Fruit fly (Drosophila melanogaster) whole organism, wandering third instar larva: ENCODE measurements around the gene Ask1.

Experiments
- Abd-B ChIP-seq: fragments of >200 bp; optimal IDR thresholded peaks from 2 replicates; lab custom pipeline; 2017; ENCODE audit warnings: missing biosample characterization, missing genetic modification characterization
- CG32264 ChIP-seq: fragments of 200-800 bp; sonication (Bioruptor generic); optimal IDR thresholded peaks from 2 replicates; lab custom pipeline; 2016; ENCODE audit warnings: missing biosample characterization, missing genetic modification characterization
- CrebA ChIP-seq: fragments of 200-800 bp; sonication (Bioruptor generic); optimal IDR thresholded peaks from 2 replicates; lab custom pipeline; 2016; ENCODE audit warnings: missing biosample characterization, mild to moderate bottlenecking, missing genetic modification characterization, borderline replicate concordance
- Dfd ChIP-seq: fragments of >200 bp; optimal IDR thresholded peaks from 2 replicates; lab custom pipeline; 2017; ENCODE audit warnings: missing biosample characterization, missing genetic modification characterization
- Dif ChIP-seq: fragments of 200-275, 200-300 bp; sonication (Bioruptor generic); optimal IDR thresholded peaks from 2 replicates; lab custom pipeline; 2018; ENCODE audit warnings: missing biosample characterization, missing genetic modification characterization; ENCODE audit not compliant: partially characterized antibody
- HLH106 ChIP-seq: fragments of 200-800 bp; optimal IDR thresholded peaks from 3 replicates; lab custom pipeline; 2019; ENCODE audit warnings: missing biosample characterization, mild to moderate bottlenecking, missing genetic modification characterization, moderate library complexity
- Hnf4 ChIP-seq: fragments of 200-800 bp; sonication (Bioruptor generic); optimal IDR thresholded peaks from 2 replicates; lab custom pipeline; 2016; ENCODE audit warnings: missing biosample characterization, mild to moderate bottlenecking, missing genetic modification characterization
- Hr78 ChIP-seq: fragments of >200 bp; optimal IDR thresholded peaks from 2 replicates; lab custom pipeline; 2017; ENCODE audit warnings: missing biosample characterization, missing genetic modification characterization
- Hr83 ChIP-seq: fragments of 200-300 bp; sonication (Bioruptor generic); optimal IDR thresholded peaks from 2 replicates; lab custom pipeline; 2016; ENCODE audit warnings: missing biosample characterization, mild to moderate bottlenecking, missing genetic modification characterization, moderate library complexity; ENCODE audit not compliant: poor library complexity, severe bottlenecking
- Jra ChIP-seq: sonication (Bioruptor generic); optimal IDR thresholded peaks from 2 replicates; lab custom pipeline; 2016; ENCODE audit warnings: missing biosample characterization, missing genetic modification characterization
- Mio ChIP-seq: sonication (Bioruptor generic); optimal IDR thresholded peaks from 2 replicates; lab custom pipeline; 2016; ENCODE audit warnings: missing biosample characterization, missing genetic modification characterization
- Myc ChIP-seq: fragments of >200 bp; optimal IDR thresholded peaks from 2 replicates; lab custom pipeline; 2017
- N ChIP-seq: fragments of >200 bp; optimal IDR thresholded peaks from 2 replicates; lab custom pipeline; 2018; ENCODE audit warnings: missing biosample characterization, missing external identifiers, missing genetic modification characterization
- Rel ChIP-seq, 2 experiments: fragments of 200-800 bp; sonication (Bioruptor generic) in 1 of 2; optimal IDR thresholded peaks; 2 replicates in 1 of 2; 3 replicates in 1 of 2; lab custom pipeline; 2016 to 2019; ENCODE audit warnings: mild to moderate bottlenecking in 2 of 2, missing biosample characterization in 2 of 2, missing genetic modification characterization in 2 of 2, moderate library complexity in 1 of 2
- Sp1 ChIP-seq: fragments of 200-800 bp; sonication (Bioruptor generic); optimal IDR thresholded peaks from 3 replicates; lab custom pipeline; 2019; ENCODE audit warnings: missing biosample characterization, mild to moderate bottlenecking, missing genetic modification characterization, moderate library complexity
- Vsx2 ChIP-seq: fragments of 200-300, 225-300 bp; sonication (Bioruptor generic); optimal IDR thresholded peaks from 2 replicates; lab custom pipeline; 2018; ENCODE audit warnings: missing biosample characterization, missing genetic modification characterization; ENCODE audit not compliant: partially characterized antibody
- br ChIP-seq: fragments of 200-800 bp; sonication (Bioruptor generic); optimal IDR thresholded peaks from 2 replicates; lab custom pipeline; 2016; ENCODE audit warnings: missing biosample characterization, missing genetic modification characterization
- dl ChIP-seq, 2 experiments: fragments of 175-275, 200-275 bp in 1 of 2; fragments of 200-275 bp in 1 of 2; sonication (Bioruptor generic); optimal IDR thresholded peaks; lab custom pipeline; 2018; ENCODE audit warnings: mild to moderate bottlenecking in 2 of 2, missing biosample characterization in 2 of 2, missing genetic modification characterization in 2 of 2, moderate library complexity in 2 of 2; ENCODE audit not compliant: partially characterized antibody in 2 of 2, insufficient read depth in 1 of 2
- dmrt93B ChIP-seq: fragments of 200-800 bp; sonication (Bioruptor generic); optimal IDR thresholded peaks from 2 replicates; lab custom pipeline; 2018; ENCODE audit warnings: missing biosample characterization, mild to moderate bottlenecking, missing genetic modification characterization
- dsf ChIP-seq: sonication (Bioruptor generic); optimal IDR thresholded peaks from 2 replicates; lab custom pipeline; 2016; ENCODE audit warnings: missing biosample characterization, missing genetic modification characterization, borderline replicate concordance
- ey ChIP-seq: fragments of 200-800 bp; sonication (Bioruptor generic); optimal IDR thresholded peaks from 2 replicates; lab custom pipeline; 2016; ENCODE audit warnings: missing biosample characterization, missing genetic modification characterization
- foxo ChIP-seq, 2 experiments: fragments of 200-800 bp; sonication (Bioruptor generic); optimal IDR thresholded peaks; 2 replicates in 1 of 2; 3 replicates in 1 of 2; lab custom pipeline; 2016 to 2017; ENCODE audit warnings: missing biosample characterization in 2 of 2, missing genetic modification characterization in 2 of 2
- fru ChIP-seq: fragments of 200-800 bp; sonication (Bioruptor generic); optimal IDR thresholded peaks from 3 replicates; lab custom pipeline; 2016; ENCODE audit warnings: missing biosample characterization, mild to moderate bottlenecking, missing genetic modification characterization
- h ChIP-seq: fragments of 200-800 bp; sonication (Bioruptor generic); optimal IDR thresholded peaks from 3 replicates; lab custom pipeline; 2016; ENCODE audit warnings: missing biosample characterization, mild to moderate bottlenecking, missing genetic modification characterization
- jim ChIP-seq: fragments of 175-275, 200-325 bp; sonication (Bioruptor generic); optimal IDR thresholded peaks from 2 replicates; lab custom pipeline; 2016; ENCODE audit warnings: missing biosample characterization, mild to moderate bottlenecking, missing genetic modification characterization
- rgr ChIP-seq: fragments of 200-800 bp; sonication (Bioruptor generic); optimal IDR thresholded peaks from 3 replicates; lab custom pipeline; 2016; ENCODE audit warnings: missing biosample characterization, mild to moderate bottlenecking, missing genetic modification characterization
- tai ChIP-seq: sonication (Bioruptor generic); optimal IDR thresholded peaks from 2 replicates; lab custom pipeline; 2016; ENCODE audit warnings: missing biosample characterization, missing genetic modification characterization
- usp ChIP-seq: fragments of >200 bp; optimal IDR thresholded peaks from 2 replicates; lab custom pipeline; 2017; ENCODE audit warnings: missing biosample characterization, missing genetic modification characterization
- woc ChIP-seq: sonication (Bioruptor generic); optimal IDR thresholded peaks from 2 replicates; lab custom pipeline; 2016; ENCODE audit warnings: missing biosample characterization, mild to moderate bottlenecking, missing genetic modification characterization

Ask1 gene

dm6 chr3R:19910302-19911029 is 30.9 kb downstream of the Ask1 start:
- no peak for TF ChIP-seq Myc (lab: Kevin White, UChicago)
- no peak for TF ChIP-seq Hr78 (GFP tag; lab: Kevin White, UChicago)
- TF ChIP-seq br (GFP tag; lab: Kevin White, UChicago), result peak; percentile 7
- no peak for TF ChIP-seq Rel (GFP tag; optimal IDR thresholded peaks at IDR 0.05; lab: Kevin White, UChicago)
- TF ChIP-seq Rel (tag; optimal IDR thresholded peaks at IDR 0.05; lab: Kevin White, UChicago), result peak; percentile 83

- no peak for TF ChIP-seq usp (GFP tag; lab: Kevin White, UChicago)
- no peak for TF ChIP-seq dsf (GFP tag; lab: Kevin White, UChicago)
- no peak for TF ChIP-seq CG32264 (GFP tag; lab: Kevin White, UChicago)
- no peak for TF ChIP-seq foxo (GFP tag; optimal IDR thresholded peaks at IDR 0.05; lab: Kevin White, UChicago)
- no peak for TF ChIP-seq br (GFP tag; lab: Kevin White, UChicago)
- no peak for TF ChIP-seq dl (GFP tag; optimal IDR thresholded peaks at IDR 0.05; lab: Kevin White, UChicago; ENCODE audit: insufficient read depth in 1 of 2, partially characterized antibody in 2 of 2)
Observed at dm6 chr3R:19911030-19911429, 31.5 kb downstream of the Ask1 start.

dm6 chr3R:19915312-19915711 is 35.8 kb downstream of the Ask1 start, which contains the start of the genes Xport-A and Xport-B:
TSS of gene Xport-A (minus strand) at chr3R:19915412.
TSS of gene Xport-B (minus strand) at chr3R:19915412.
- TF ChIP-seq tai, result no peak
- TF ChIP-seq Hr83 (GFP tag; lab: Kevin White, UChicago), result no peak
- no peak for TF ChIP-seq Vsx2 (GFP tag; lab: Kevin White, UChicago)
- no peak for TF ChIP-seq br (GFP tag; lab: Kevin White, UChicago)
- TF ChIP-seq fru, result no peak
- no peak for TF ChIP-seq Sp1
- no peak for TF ChIP-seq jim (GFP tag; lab: Kevin White, UChicago)
- TF ChIP-seq Hr78 (GFP tag; lab: Kevin White, UChicago), result no peak
- no peak for TF ChIP-seq CG32264 (GFP tag; lab: Kevin White, UChicago)
- TF ChIP-seq CrebA (GFP tag; lab: Kevin White, UChicago), result no peak
- TF ChIP-seq foxo (GFP tag; optimal IDR thresholded peaks at IDR 0.05; lab: Kevin White, UChicago), result no peak
- no peak for TF ChIP-seq Rel (GFP tag; optimal IDR thresholded peaks at IDR 0.05; lab: Kevin White, UChicago)
- no peak for TF ChIP-seq Rel (tag; optimal IDR thresholded peaks at IDR 0.05; lab: Kevin White, UChicago)
- no peak for TF ChIP-seq Myc (lab: Kevin White, UChicago)

dm6 chr3R:19917739-19918138 is 38.2 kb downstream of the Ask1 start, which contains the start of gene CG4465:
TSS of gene CG4465 (minus strand) at chr3R:19917839.
- TF ChIP-seq usp (GFP tag; lab: Kevin White, UChicago) (no peak), CG32264 (GFP tag; lab: Kevin White, UChicago) (no peak), Hr78 (GFP tag; lab: Kevin White, UChicago) (no peak), dmrt93B (GFP tag; lab: Kevin White, UChicago) (no peak), foxo (GFP tag; optimal IDR thresholded peaks at IDR 0.05; lab: Kevin White, UChicago) (no peak), Dif (no peak), Mio (GFP tag; lab: Kevin White, UChicago) (no peak), br (GFP tag; lab: Kevin White, UChicago) (no peak), h (GFP tag; lab: Kevin White, UChicago) (no peak)

- TF ChIP-seq Myc (lab: Kevin White, UChicago) (no peak), CG32264 (GFP tag; lab: Kevin White, UChicago) (no peak), fru (no peak), ey (GFP tag; lab: Kevin White, UChicago) (no peak), Mio (GFP tag; lab: Kevin White, UChicago) (no peak), Hr83 (GFP tag; lab: Kevin White, UChicago) (no peak), Hr78 (GFP tag; lab: Kevin White, UChicago) (no peak), Hnf4 (GFP tag; lab: Kevin White, UChicago) (no peak), Jra (GFP tag; lab: Kevin White, UChicago) (no peak), HLH106 (no peak)
Observed at dm6 chr3R:19918207-19918606, 38.7 kb downstream of the Ask1 start, which contains the start of gene CG4770. TSS of gene CG4770 (plus strand) at chr3R:19918507.

dm6 chr3R:19924331-19924730 is 44.8 kb downstream of the Ask1 start:
- TF ChIP-seq Vsx2 (GFP tag; lab: Kevin White, UChicago) (no peak), Abd-B (GFP tag; lab: Kevin White, UChicago) (no peak), N (no peak), foxo (GFP tag; optimal IDR thresholded peaks at IDR 0.05; lab: Kevin White, UChicago) (no peak), br (GFP tag; lab: Kevin White, UChicago) (peak; percentile 34), usp (GFP tag; lab: Kevin White, UChicago) (no peak), CrebA (GFP tag; lab: Kevin White, UChicago) (no peak), fru (no peak), woc (GFP tag; lab: Kevin White, UChicago) (no peak), Rel (GFP tag; optimal IDR thresholded peaks at IDR 0.05; lab: Kevin White, UChicago) (no peak), Rel (tag; optimal IDR thresholded peaks at IDR 0.05; lab: Kevin White, UChicago) (no peak), Dfd (GFP tag; lab: Kevin White, UChicago) (no peak), h (GFP tag; lab: Kevin White, UChicago) (peak; percentile 50), Dif (no peak), rgr (peak; percentile 65), Sp1 (no peak), Hr83 (GFP tag; lab: Kevin White, UChicago) (peak; percentile 38)
